Worm (Caenorhabditis elegans) whole organism, L1 larva: ENCODE data around the gene clec-169.

Experiments
- C16A3.4 ChIP-seq: fragments of 150-350 bp; optimal IDR thresholded peaks from 2 replicates; lab custom pipeline; 2014; ENCODE audit warnings: missing biosample characterization, missing genetic modification characterization
- F16B12.6 ChIP-seq: fragments of 150-350 bp; optimal IDR thresholded peaks from 2 replicates; lab custom pipeline; 2014; ENCODE audit warnings: missing biosample characterization, missing genetic modification characterization
- alr-1 ChIP-seq: fragments of 200-800 bp; sonication (Bioruptor generic); optimal IDR thresholded peaks from 2 replicates; lab custom pipeline; 2018; ENCODE audit warnings: borderline replicate concordance, mild to moderate bottlenecking, missing genetic modification characterization, missing compliant biosample characterization
- ceh-63 ChIP-seq: fragments of 200-800 bp; sonication (Bioruptor generic); optimal IDR thresholded peaks from 2 replicates; lab custom pipeline; 2018; ENCODE audit warnings: mild to moderate bottlenecking, missing genetic modification characterization, missing compliant biosample characterization
- ceh-8 ChIP-seq: fragments of 200-800 bp; sonication (Bioruptor generic); optimal IDR thresholded peaks from 2 replicates; lab custom pipeline; 2018; ENCODE audit warnings: mild to moderate bottlenecking, missing genetic modification characterization, moderate library complexity, missing compliant biosample characterization
- ceh-82 ChIP-seq, 3 experiments: fragments of 150-350 bp in 1 of 3; sonication (generic microtip) in 2 of 3; optimal IDR thresholded peaks; 2 replicates each; lab custom pipeline; 2014 to 2017; ENCODE audit warnings: missing biosample characterization in 3 of 3, missing genetic modification characterization in 3 of 3
- ceh-90 ChIP-seq: sonication (generic microtip); optimal IDR thresholded peaks from 2 replicates; lab custom pipeline; 2016; ENCODE audit warnings: missing genetic modification characterization, missing compliant biosample characterization
- dpl-1 ChIP-seq, 3 experiments: fragments of 150-350 bp in 2 of 3; sonication (generic microtip) in 1 of 3; optimal IDR thresholded peaks; 2 replicates each; lab custom pipeline; 2014 to 2017; ENCODE audit warnings: missing biosample characterization in 3 of 3, missing genetic modification characterization in 3 of 3, missing genetic modification reagents in 3 of 3
- efl-1 ChIP-seq, 4 experiments: fragments of 150-350 bp; optimal IDR thresholded peaks in 3 of 4; peaks in 1 of 4; 1 replicate in 1 of 4; 2 replicates in 3 of 4; lab custom pipeline; 2014; ENCODE audit warnings: missing biosample characterization in 2 of 4, missing genetic modification characterization in 2 of 4, missing genetic modification reagents in 2 of 4
- egl-13 ChIP-seq: sonication (generic microtip); optimal IDR thresholded peaks from 2 replicates; lab custom pipeline; 2016; ENCODE audit warnings: missing genotype, missing genetic modification reagents, missing genetic modification characterization, missing compliant biosample characterization
- elt-3 ChIP-seq, 6 experiments: fragments of 150-350 bp in 1 of 6; sonication (generic microtip); optimal IDR thresholded peaks; 2 replicates each; lab custom pipeline; 2017 to 2018; ENCODE audit warnings: missing biosample characterization in 6 of 6, missing genetic modification characterization in 6 of 6, inconsistent platforms in 1 of 6
- fkh-4 ChIP-seq: sonication (generic microtip); optimal IDR thresholded peaks from 2 replicates; lab custom pipeline; 2016; ENCODE audit warnings: missing compliant biosample characterization, missing genetic modification characterization, borderline replicate concordance
- grh-1 ChIP-seq: fragments of 200-800 bp; sonication (Bioruptor generic); IDR thresholded peaks from 2 replicates; pipeline ENCODE4 v1.3.6; 2022; ENCODE audit warnings: missing genetic modification reagents, missing genetic modification characterization, missing compliant biosample characterization
- hlh-17 ChIP-seq: fragments of 200-800 bp; sonication (Bioruptor generic); optimal IDR thresholded peaks from 2 replicates; lab custom pipeline; 2018; ENCODE audit warnings: missing genetic modification characterization, mild to moderate bottlenecking, missing compliant biosample characterization, moderate library complexity, borderline replicate concordance
- hpl-2 ChIP-seq: fragments of 150-350 bp; optimal IDR thresholded peaks from 2 replicates; lab custom pipeline; 2014; ENCODE audit warnings: missing biosample characterization, missing genetic modification reagents, missing genetic modification characterization
- irx-1 ChIP-seq: sonication (generic microtip); optimal IDR thresholded peaks from 2 replicates; lab custom pipeline; 2016; ENCODE audit warnings: missing genetic modification characterization, missing compliant biosample characterization
- isw-1 ChIP-seq: fragments of 200-800 bp; sonication (Bioruptor generic); IDR thresholded peaks from 2 replicates; pipeline ENCODE4 v1.3.6; 2022; ENCODE audit warnings: missing genetic modification characterization, missing compliant biosample characterization
- lin-13 ChIP-seq: fragments of 150-350 bp; optimal IDR thresholded peaks from 2 replicates; lab custom pipeline; 2014; ENCODE audit warnings: missing biosample characterization, missing genetic modification reagents, missing genetic modification characterization
- lin-15B ChIP-seq: fragments of 150-350 bp; sonication (generic microtip); optimal IDR thresholded peaks from 3 replicates; lab custom pipeline; 2014; ENCODE audit warnings: missing biosample characterization, missing genetic modification characterization
- lin-35 ChIP-seq, 2 experiments: fragments of 150-350 bp; optimal IDR thresholded peaks; 2 replicates each; lab custom pipeline; 2014; ENCODE audit warnings: missing biosample characterization in 2 of 2, missing genetic modification characterization in 2 of 2, missing genetic modification reagents in 2 of 2
- lin-39 ChIP-seq: fragments of 150-350 bp; optimal IDR thresholded peaks from 2 replicates; lab custom pipeline; 2014; ENCODE audit warnings: missing biosample characterization, missing genetic modification reagents, missing genetic modification characterization
- lsy-2 ChIP-seq, 2 experiments: fragments of 150-350 bp; optimal IDR thresholded peaks; 2 replicates each; lab custom pipeline; 2014; ENCODE audit warnings: missing biosample characterization in 2 of 2, missing genetic modification characterization in 2 of 2
- mab-9 ChIP-seq: fragments of 200-800 bp; sonication (Bioruptor generic); IDR thresholded peaks from 2 replicates; pipeline ENCODE4 v1.3.6; 2022; ENCODE audit warnings: missing genetic modification reagents, missing genetic modification characterization, missing compliant biosample characterization
- mdl-1 ChIP-seq, 2 experiments: fragments of 150-350 bp; optimal IDR thresholded peaks; 2 replicates each; lab custom pipeline; 2014 to 2017; ENCODE audit warnings: missing biosample characterization in 2 of 2, missing genetic modification characterization in 2 of 2, inconsistent platforms in 1 of 2
- mef-2 ChIP-seq: fragments of 150-350 bp; optimal IDR thresholded peaks from 2 replicates; lab custom pipeline; 2014; ENCODE audit warnings: missing biosample characterization, missing genetic modification characterization
- mep-1 ChIP-seq: fragments of 150-350 bp; optimal IDR thresholded peaks from 2 replicates; lab custom pipeline; 2014; ENCODE audit warnings: missing biosample characterization, missing genetic modification characterization
- nhr-20 ChIP-seq: sonication (generic microtip); optimal IDR thresholded peaks from 2 replicates; lab custom pipeline; 2016; ENCODE audit warnings: mild to moderate bottlenecking, missing genetic modification characterization, missing compliant biosample characterization
- nhr-47 ChIP-seq: sonication (generic microtip); optimal IDR thresholded peaks from 2 replicates; lab custom pipeline; 2016; ENCODE audit warnings: mild to moderate bottlenecking, missing genetic modification characterization, moderate library complexity, missing compliant biosample characterization
- nhr-71 ChIP-seq: sonication (generic microtip); optimal IDR thresholded peaks from 2 replicates; lab custom pipeline; 2016; ENCODE audit warnings: mild to moderate bottlenecking, missing genetic modification characterization, moderate library complexity, missing compliant biosample characterization
- nhr-77 ChIP-seq: fragments of 150-350 bp; optimal IDR thresholded peaks from 2 replicates; lab custom pipeline; 2014; ENCODE audit warnings: missing biosample characterization, missing genetic modification characterization
- nhr-85 ChIP-seq: sonication (generic microtip); peaks from one replicate; lab custom pipeline; 2016; ENCODE audit warnings: missing genetic modification characterization, inconsistent platforms, missing compliant biosample characterization
- pag-3 ChIP-seq: sonication (generic microtip); optimal IDR thresholded peaks from 2 replicates; lab custom pipeline; 2017; ENCODE audit warnings: missing genetic modification characterization, mild to moderate bottlenecking, missing compliant biosample characterization, antibody characterized with exemption, borderline replicate concordance; ENCODE audit not compliant: insufficient read depth
- pqm-1 ChIP-seq: sonication (generic microtip); optimal IDR thresholded peaks from 3 replicates; lab custom pipeline; 2017; ENCODE audit warnings: missing biosample characterization, missing genetic modification characterization
- skn-1 ChIP-seq: fragments of 150-350 bp; optimal IDR thresholded peaks from 2 replicates; lab custom pipeline; 2014; ENCODE audit warnings: missing biosample characterization, missing genetic modification characterization
- snu-23 ChIP-seq: sonication (generic microtip); optimal IDR thresholded peaks from 2 replicates; lab custom pipeline; 2016; ENCODE audit warnings: missing genetic modification characterization, missing compliant biosample characterization
- sptf-1 ChIP-seq: fragments of 150-350 bp; optimal IDR thresholded peaks from 2 replicates; lab custom pipeline; 2014; ENCODE audit warnings: missing biosample characterization, missing genetic modification characterization
- sup-37 ChIP-seq: fragments of 200-800 bp; sonication (Bioruptor generic); optimal IDR thresholded peaks from 2 replicates; lab custom pipeline; 2018; ENCODE audit warnings: mild to moderate bottlenecking, missing genetic modification characterization, missing compliant biosample characterization
- swsn-7 ChIP-seq: sonication (generic microtip); optimal IDR thresholded peaks from 2 replicates; lab custom pipeline; 2016; ENCODE audit warnings: missing genetic modification characterization, missing compliant biosample characterization
- tbx-2 ChIP-seq: sonication (generic microtip); optimal IDR thresholded peaks from 2 replicates; lab custom pipeline; 2016; ENCODE audit warnings: missing genetic modification characterization, missing compliant biosample characterization
- unc-62 ChIP-seq: fragments of 150-350 bp; optimal IDR thresholded peaks from 2 replicates; lab custom pipeline; 2014; ENCODE audit warnings: missing biosample characterization, missing genetic modification reagents, missing genetic modification characterization
- unc-86 ChIP-seq: sonication (generic microtip); optimal IDR thresholded peaks from 2 replicates; lab custom pipeline; 2016; ENCODE audit warnings: missing genetic modification characterization, missing compliant biosample characterization
- xbp-1 ChIP-seq: sonication (generic microtip); optimal IDR thresholded peaks from 2 replicates; lab custom pipeline; 2016; ENCODE audit warnings: missing genetic modification characterization, missing compliant biosample characterization
- ztf-4 ChIP-seq: fragments of 150-350 bp; optimal IDR thresholded peaks from 2 replicates; lab custom pipeline; 2014; ENCODE audit warnings: missing biosample characterization, missing genetic modification characterization

clec-169 gene

ce11 chrIV:1289327-1289726 is 28.2 kb downstream of the clec-169 start, which contains the start of gene plst-1:
Gene plst-1, plus strand, starts transcription at chrIV:1289627.
- no peak for TF ChIP-seq elt-3 (tag; optimal IDR thresholded peaks at IDR 0.05; lab: Kevin White, UChicago)
- no peak for TF ChIP-seq snu-23 (GFP tag; lab: Kevin White, UChicago)
- no peak for TF ChIP-seq isw-1 (GFP tag; lab: Robert Waterston, UW)
- TF ChIP-seq efl-1 (optimal IDR thresholded peaks at IDR 0.05; lab: Kevin White, UChicago), result no peak
- no peak for TF ChIP-seq efl-1 (GFP tag; optimal IDR thresholded peaks at IDR 0.05 in 1 of 2; lab: Kevin White, UChicago)
- TF ChIP-seq dpl-1 (GFP tag; optimal IDR thresholded peaks at IDR 0.05; lab: Kevin White, UChicago), result no peak
- TF ChIP-seq sptf-1, result no peak
- TF ChIP-seq irx-1 (tag; lab: Kevin White, UChicago), result no peak
- no peak for TF ChIP-seq C16A3.4 (tag; lab: Kevin White, UChicago)
- no peak for TF ChIP-seq pqm-1 (tag; lab: Kevin White, UChicago)
- TF ChIP-seq nhr-47 (tag; lab: Kevin White, UChicago), result no peak
- TF ChIP-seq mef-2 (tag; lab: Kevin White, UChicago), result no peak

- no peak for TF ChIP-seq hlh-17 (GFP tag; lab: Kevin White, UChicago)
- no peak for TF ChIP-seq mep-1 (tag; lab: Kevin White, UChicago)
- no peak for TF ChIP-seq nhr-71
- no peak for TF ChIP-seq nhr-20 (tag; lab: Kevin White, UChicago)
- TF ChIP-seq ceh-63 (GFP tag; lab: Kevin White, UChicago), result no peak
- no peak for TF ChIP-seq grh-1 (GFP tag; lab: Robert Waterston, UW)
- TF ChIP-seq ceh-8 (GFP tag; lab: Kevin White, UChicago), result no peak
- TF ChIP-seq xbp-1 (tag; lab: Kevin White, UChicago), result no peak
Observed at ce11 chrIV:1298984-1299383, 37.9 kb downstream of the clec-169 start.

- TF ChIP-seq unc-62 (GFP tag; lab: Kevin White, UChicago) (no peak), efl-1 (optimal IDR thresholded peaks at IDR 0.05; lab: Kevin White, UChicago) (peak; percentile 91 to 94), efl-1 (GFP tag; optimal IDR thresholded peaks at IDR 0.05 in 1 of 2; lab: Kevin White, UChicago) (peak; percentile 94 to 99), skn-1 (tag; lab: Kevin White, UChicago) (peak; percentile 34), lin-35 (GFP tag; optimal IDR thresholded peaks at IDR 0.05; lab: Kevin White, UChicago) (peak; percentile 88 to 93), ceh-82 (tag; optimal IDR thresholded peaks at IDR 0.05; lab: Kevin White, UChicago) (peak; percentile 46 to 70 (median 62)), mep-1 (tag; lab: Kevin White, UChicago) (peak; percentile 43), hpl-2 (GFP tag; lab: Kevin White, UChicago) (no peak), dpl-1 (GFP tag; optimal IDR thresholded peaks at IDR 0.05; lab: Kevin White, UChicago) (peak; percentile 90 to 92 (median 92)), xbp-1 (tag; lab: Kevin White, UChicago) (peak; percentile 40), F16B12.6 (peak; percentile 33), irx-1 (tag; lab: Kevin White, UChicago) (peak; percentile 43), mdl-1 (tag; optimal IDR thresholded peaks at IDR 0.05; lab: Kevin White, UChicago) (peak in 1 of 2 experiments; percentile 31), fkh-4 (tag; lab: Kevin White, UChicago) (peak; percentile 24), tbx-2 (tag; lab: Kevin White, UChicago) (peak; percentile 48), lin-13 (GFP tag; lab: Kevin White, UChicago) (peak; percentile 33), unc-86 (tag; lab: Kevin White, UChicago) (peak; percentile 32), snu-23 (GFP tag; lab: Kevin White, UChicago) (peak; percentile 58), nhr-77 (tag; lab: Kevin White, UChicago) (peak; percentile 13), nhr-85 (tag; lab: Kevin White, UChicago) (peak; percentile 48), ceh-90 (tag; lab: Kevin White, UChicago) (no peak), lin-39 (tag; lab: Kevin White, UChicago) (peak; percentile 32), swsn-7 (tag; lab: Kevin White, UChicago) (no peak), lsy-2 (tag; optimal IDR thresholded peaks at IDR 0.05; lab: Kevin White, UChicago) (peak; percentile 60 to 66), isw-1 (GFP tag; lab: Robert Waterston, UW) (peak; percentile 57), egl-13 (tag; lab: Kevin White, UChicago) (peak; percentile 10), pag-3 (tag; lab: Kevin White, UChicago) (no peak), mab-9 (GFP tag; lab: Robert Waterston, UW) (no peak), alr-1 (tag; lab: Kevin White, UChicago) (no peak), lin-15B (tag; lab: Kevin White, UChicago) (peak; percentile 79), ztf-4 (no peak), sup-37 (GFP tag; lab: Kevin White, UChicago) (no peak)
Observed at ce11 chrIV:1309600-1310207, 48.6 kb downstream of the clec-169 start, which contains the start of the genes ddx-46 and F53H1.4. Gene ddx-46, minus strand, starts transcription at chrIV:1309650. Gene F53H1.4, plus strand, starts transcription at chrIV:1310166.
